Fruit fly (Drosophila melanogaster): ENCODE results near the gene Ccdc85.

Ccdc85 gene

DNA sequence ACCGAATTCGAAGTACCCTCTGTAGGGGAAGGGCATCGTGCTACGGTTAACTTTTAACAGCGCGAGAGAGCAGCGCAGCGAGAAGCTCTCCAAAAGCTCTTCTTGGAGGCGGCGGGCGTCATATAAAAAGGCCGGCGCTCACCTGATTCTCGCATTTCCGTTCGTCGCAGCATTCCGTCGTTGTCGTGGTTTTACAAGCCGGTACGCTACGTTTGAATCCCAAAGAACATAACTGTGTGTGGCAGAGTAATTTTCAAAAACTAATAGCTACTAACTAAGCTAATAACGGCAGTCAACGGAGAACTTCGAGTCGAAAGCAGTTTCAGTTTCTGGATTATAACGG is 57.3 kb downstream of the Ccdc85 start, which contains the start of gene FASN1 (continued):
- no peak for TF ChIP-seq CG10321 (GFP tag; IDR thresholded peaks at IDR 0.05)
- TF ChIP-seq Sry-δ (GFP tag; optimal IDR thresholded peaks at IDR 0.05): no peak
- no peak for TF ChIP-seq CG4820 (GFP tag; optimal IDR thresholded peaks at IDR 0.05)
- no peak for TF ChIP-seq CG10462 (GFP tag; optimal IDR thresholded peaks at IDR 0.05)
- no peak for TF ChIP-seq mam (GFP tag; optimal IDR thresholded peaks at IDR 0.05)
- TF ChIP-seq ci (GFP tag; IDR thresholded peaks at IDR 0.05): peak; percentile 73
- TF ChIP-seq CG17359 (tag; optimal IDR thresholded peaks at IDR 0.05): no peak
- no peak for TF ChIP-seq CG3726 (GFP tag; IDR thresholded peaks at IDR 0.05)
- TF ChIP-seq Myb (GFP tag; optimal IDR thresholded peaks at IDR 0.05): peak; percentile 31
- no peak for TF ChIP-seq p53 (GFP tag; optimal IDR thresholded peaks at IDR 0.05)
- TF ChIP-seq CG4282 (GFP tag; optimal IDR thresholded peaks at IDR 0.05): peak; percentile 1
- TF ChIP-seq sug (tag; optimal IDR thresholded peaks at IDR 0.05): peak; percentile 40
- peak; percentile 69 for TF ChIP-seq CG10543 (GFP tag; optimal IDR thresholded peaks at IDR 0.05)
- TF ChIP-seq CG13624 (GFP tag; optimal IDR thresholded peaks at IDR 0.05): peak; percentile 28
- peak; percentile 26 for TF ChIP-seq lab (GFP tag; optimal IDR thresholded peaks at IDR 0.05)
- no peak for TF ChIP-seq CG7372 (GFP tag; IDR thresholded peaks at IDR 0.05)
- TF ChIP-seq CkIIα-i1 (GFP tag; IDR thresholded peaks at IDR 0.05): no peak
- TF ChIP-seq seq (GFP tag; IDR thresholded peaks at IDR 0.05): no peak; the same call in 1 of the 2 replicates
- TF ChIP-seq CG7786 (GFP tag; optimal IDR thresholded peaks at IDR 0.05): no peak
- TF ChIP-seq sd (tag; optimal IDR thresholded peaks at IDR 0.05): peak; percentile 39
- peak; percentile 40 for TF ChIP-seq CG4328 (GFP tag; optimal IDR thresholded peaks at IDR 0.05)
- TF ChIP-seq Mad (GFP tag; optimal IDR thresholded peaks at IDR 0.05): no peak
- 0 out of 2 replicates have a peak, but pooled peaks have one; percentile 22 for TF ChIP-seq sob (GFP tag; IDR thresholded peaks at IDR 0.05)
- no peak for TF ChIP-seq danr (GFP tag; IDR thresholded peaks at IDR 0.05)
- TF ChIP-seq CG4730 (GFP tag; IDR thresholded peaks at IDR 0.05): peak; percentile 29; the same call in 1 of the 2 replicates
- peak; percentile 51; the same call in 1 of the 3 replicates for TF ChIP-seq gce (GFP tag; IDR thresholded peaks at IDR 0.05)
- 0 out of 3 replicates have a peak, but pooled peaks have one; percentile 36 for TF ChIP-seq CG14860 (GFP tag; IDR thresholded peaks at IDR 0.05; ENCODE audit: partially characterized antibody)
- no peak for TF ChIP-seq CG31388 (GFP tag; optimal IDR thresholded peaks at IDR 0.05)
- TF ChIP-seq Spps (tag; optimal IDR thresholded peaks at IDR 0.05): no peak
- TF ChIP-seq unc-4 (GFP tag; IDR thresholded peaks at IDR 0.05; ENCODE audit: partially characterized antibody): 0 out of 2 replicates have a peak, but pooled peaks have one; percentile 24
- TF ChIP-seq az2 (GFP tag; optimal IDR thresholded peaks at IDR 0.05): no peak
- TF ChIP-seq CG6689 (GFP tag; IDR thresholded peaks at IDR 0.05): no peak
- TF ChIP-seq CG9797 (GFP tag; optimal IDR thresholded peaks at IDR 0.05): no peak
- TF ChIP-seq salm (tag; optimal IDR thresholded peaks at IDR 0.05): no peak
- no peak for TF ChIP-seq Blimp-1 (GFP tag; optimal IDR thresholded peaks at IDR 0.05)
- TF ChIP-seq Ravus (GFP tag; IDR thresholded peaks at IDR 0.05): no peak
- TF ChIP-seq CG34422 (GFP tag; IDR thresholded peaks at IDR 0.05): peak; percentile 60; the same call in 1 of the 3 replicates
- TF ChIP-seq zf30C (GFP tag; optimal IDR thresholded peaks at IDR 0.05): no peak
- no peak for TF ChIP-seq CG14050 (GFP tag; IDR thresholded peaks at IDR 0.05)
- no peak for TF ChIP-seq NK7.1 (GFP tag; optimal IDR thresholded peaks at IDR 0.05)
- TF ChIP-seq CG12659 (GFP tag; optimal IDR thresholded peaks at IDR 0.05): no peak
- TF ChIP-seq nom (GFP tag; optimal IDR thresholded peaks at IDR 0.05): peak; percentile 61
- TF ChIP-seq cg (GFP tag; optimal IDR thresholded peaks at IDR 0.05): no peak
- TF ChIP-seq pzg (GFP tag; optimal IDR thresholded peaks at IDR 0.05): no peak
- TF ChIP-seq fd64A (GFP tag; optimal IDR thresholded peaks at IDR 0.05): no peak
- TF ChIP-seq Chrac-16 (GFP tag; optimal IDR thresholded peaks at IDR 0.05): no peak
- no peak for TF ChIP-seq pho (GFP tag; optimal IDR thresholded peaks at IDR 0.05)
- no peak for TF ChIP-seq CG10366 (GFP tag; IDR thresholded peaks at IDR 0.05)
- TF ChIP-seq nerfin-2 (GFP tag; IDR thresholded peaks at IDR 0.05; ENCODE audit: partially characterized antibody): no peak
- TF ChIP-seq repo (GFP tag; optimal IDR thresholded peaks at IDR 0.05): no peak
- TF ChIP-seq Max (GFP tag; optimal IDR thresholded peaks at IDR 0.05): no peak
- no peak for TF ChIP-seq CG10654 (GFP tag; optimal IDR thresholded peaks at IDR 0.05)

Data from whole organism, embryonic.